Worm (Caenorhabditis elegans) whole organism, young adult: ENCODE measurements around the gene hrpa-2.

ENCODE experiments used
- C06A6.2 ChIP-seq: fragments of 200-800 bp; sonication (Bioruptor generic); conservative IDR thresholded peaks from 2 replicates; pipeline ENCODE4 v1.3.6; 2022; ENCODE audit warnings: missing genetic modification characterization, missing compliant biosample characterization
- D2030.7 ChIP-seq: fragments of 200-800 bp; sonication (Bioruptor generic); IDR thresholded peaks from 2 replicates; pipeline ENCODE4 v1.3.6; 2022; ENCODE audit warnings: missing genetic modification reagents, missing genetic modification characterization, missing compliant biosample characterization
- F22D6.2 ChIP-seq: sonication (generic microtip); optimal IDR thresholded peaks from 2 replicates; lab custom pipeline; 2016; ENCODE audit warnings: mild to moderate bottlenecking, missing genetic modification characterization, missing compliant biosample characterization
- F23B12.7 ChIP-seq: sonication (generic microtip); optimal IDR thresholded peaks from 2 replicates; lab custom pipeline; 2017; ENCODE audit warnings: missing genetic modification characterization, mild to moderate bottlenecking, missing compliant biosample characterization, antibody characterized with exemption, moderate library complexity; ENCODE audit not compliant: insufficient read depth
- F33H1.4 ChIP-seq: fragments of 200-800 bp; sonication (Bioruptor generic); IDR thresholded peaks from 2 replicates; pipeline ENCODE4 v1.3.6; 2022; ENCODE audit warnings: missing genetic modification reagents, missing genetic modification characterization, missing compliant biosample characterization
- F49E8.2 ChIP-seq: sonication (generic microtip); optimal IDR thresholded peaks from 3 replicates; lab custom pipeline; 2017; ENCODE audit warnings: missing genetic modification characterization, mild to moderate bottlenecking, missing compliant biosample characterization, antibody characterized with exemption, moderate library complexity; ENCODE audit not compliant: insufficient read depth
- F52B5.7 ChIP-seq: sonication (generic microtip); optimal IDR thresholded peaks from 2 replicates; lab custom pipeline; 2016; ENCODE audit warnings: mild to moderate bottlenecking, missing genetic modification characterization, missing compliant biosample characterization
- F55B11.4 ChIP-seq: sonication (generic microtip); optimal IDR thresholded peaks from 2 replicates; lab custom pipeline; 2016; ENCODE audit warnings: missing compliant biosample characterization, missing genetic modification characterization, borderline replicate concordance; ENCODE audit not compliant: insufficient read depth
- K11D2.4 ChIP-seq: fragments of 200-800 bp; sonication (Bioruptor generic); IDR thresholded peaks from 2 replicates; pipeline ENCODE4 v1.3.6; 2022; ENCODE audit warnings: missing genetic modification reagents, missing genetic modification characterization, missing compliant biosample characterization
- Y53F4B.3 ChIP-seq: fragments of 200-800 bp; sonication (Bioruptor generic); IDR thresholded peaks from 2 replicates; pipeline ENCODE4 v1.3.6; 2022; ENCODE audit warnings: missing genetic modification reagents, missing genetic modification characterization, missing compliant biosample characterization
- Y56A3A.18 ChIP-seq: fragments of 200-800 bp; sonication (Bioruptor generic); IDR thresholded peaks from 2 replicates; pipeline ENCODE4 v1.3.6; 2022; ENCODE audit warnings: missing genetic modification reagents, missing genetic modification characterization, missing compliant biosample characterization
- Y79H2A.3 ChIP-seq: fragments of 200-800 bp; sonication (Bioruptor generic); conservative IDR thresholded peaks from 2 replicates; pipeline ENCODE4 v1.3.6; 2022; ENCODE audit warnings: missing genetic modification reagents, missing genetic modification characterization, missing compliant biosample characterization
- ama-1 ChIP-seq, 3 experiments: fragments of 150-350 bp in 1 of 3; sonication (generic microtip) in 2 of 3; optimal IDR thresholded peaks; 2 replicates each; lab custom pipeline; 2014 to 2018; ENCODE audit warnings: missing biosample characterization in 2 of 3, missing genetic modification characterization in 2 of 3, missing genetic modification reagents in 2 of 3
- attf-3 ChIP-seq: fragments of 200-800 bp; sonication (Bioruptor generic); conservative IDR thresholded peaks from 2 replicates; pipeline ENCODE4 v1.3.6; 2022; ENCODE audit warnings: missing genetic modification reagents, missing genetic modification characterization, missing compliant biosample characterization
- cebp-1 ChIP-seq, 2 experiments: fragments of 200-800 bp in 1 of 2; sonication (Bioruptor generic) in 1 of 2; sonication (generic microtip) in 1 of 2; IDR thresholded peaks in 1 of 2; optimal IDR thresholded peaks in 1 of 2; 2 replicates each; pipeline versions ENCODE4 v1.3.6 to Lab custom; 2017 to 2022; ENCODE audit warnings: missing compliant biosample characterization in 2 of 2, missing genetic modification characterization in 2 of 2, mild to moderate bottlenecking in 1 of 2, missing genetic modification reagents in 1 of 2, moderate library complexity in 1 of 2
- cebp-2 ChIP-seq: fragments of 200-800 bp; sonication (Bioruptor generic); IDR thresholded peaks from 2 replicates; pipeline ENCODE4 v1.3.6; 2022; ENCODE audit warnings: missing genetic modification characterization, missing compliant biosample characterization
- ceh-100 ChIP-seq: fragments of 200-800 bp; sonication (Bioruptor generic); IDR thresholded peaks from 2 replicates; pipeline ENCODE4 v1.3.6; 2022; ENCODE audit warnings: missing genetic modification reagents, missing genetic modification characterization, missing compliant biosample characterization
- ceh-40 ChIP-seq: fragments of 200-800 bp; sonication (Bioruptor generic); IDR thresholded peaks from 2 replicates; pipeline ENCODE4 v1.3.6; 2022; ENCODE audit warnings: missing genetic modification characterization, missing compliant biosample characterization
- die-1 ChIP-seq: sonication (generic microtip); optimal IDR thresholded peaks from 2 replicates; lab custom pipeline; 2016; ENCODE audit warnings: missing genotype, mild to moderate bottlenecking, missing genetic modification characterization, missing compliant biosample characterization
- dpff-1 ChIP-seq: sonication (generic microtip); optimal IDR thresholded peaks from 2 replicates; lab custom pipeline; 2017; ENCODE audit warnings: mild to moderate bottlenecking, missing genetic modification characterization, missing compliant biosample characterization
- efl-1 ChIP-seq: fragments of 150-350 bp; optimal IDR thresholded peaks from 2 replicates; lab custom pipeline; 2014; ENCODE audit warnings: missing biosample characterization, missing genetic modification reagents, missing genetic modification characterization
- egl-44 ChIP-seq: fragments of 200-800 bp; sonication (Bioruptor generic); IDR thresholded peaks from 2 replicates; pipeline ENCODE4 v1.3.6; 2022; ENCODE audit warnings: missing genetic modification reagents, missing genetic modification characterization, missing compliant biosample characterization
- ets-4 ChIP-seq: fragments of 200-800 bp; sonication (Bioruptor generic); optimal IDR thresholded peaks from 2 replicates; lab custom pipeline; 2018; ENCODE audit warnings: mild to moderate bottlenecking, missing genetic modification characterization, missing compliant biosample characterization
- hlh-12 ChIP-seq: sonication (generic microtip); optimal IDR thresholded peaks from 2 replicates; lab custom pipeline; 2016; ENCODE audit warnings: missing genetic modification characterization, missing compliant biosample characterization
- hrde-1 ChIP-seq: sonication (generic microtip); optimal IDR thresholded peaks from 2 replicates; lab custom pipeline; 2016; ENCODE audit warnings: missing genetic modification characterization, mild to moderate bottlenecking, missing compliant biosample characterization, moderate library complexity, missing genotype, missing genetic modification reagents, borderline replicate concordance
- hsf-1 ChIP-seq: fragments of 200-800 bp; sonication (Bioruptor generic); IDR thresholded peaks from 2 replicates; pipeline ENCODE4 v1.3.6; 2022; ENCODE audit warnings: missing genetic modification reagents, missing genetic modification characterization, missing compliant biosample characterization
- lag-1 ChIP-seq: fragments of 200-800 bp; sonication (Bioruptor generic); IDR thresholded peaks from 2 replicates; pipeline ENCODE4 v1.3.6; 2022; ENCODE audit warnings: missing genetic modification reagents, missing genetic modification characterization, missing compliant biosample characterization
- let-607 ChIP-seq, 2 experiments: fragments of 200-800 bp in 1 of 2; sonication (Bioruptor generic) in 1 of 2; sonication (generic microtip) in 1 of 2; optimal IDR thresholded peaks; 2 replicates each; lab custom pipeline; 2016 to 2018; ENCODE audit warnings: mild to moderate bottlenecking in 2 of 2, missing compliant biosample characterization in 2 of 2, missing genetic modification characterization in 2 of 2, moderate library complexity in 2 of 2, missing genotype in 1 of 2
- lir-1 ChIP-seq: fragments of 200-800 bp; sonication (Bioruptor generic); conservative IDR thresholded peaks from 2 replicates; pipeline ENCODE4 v1.3.6; 2022; ENCODE audit warnings: missing genetic modification reagents, missing genetic modification characterization, missing compliant biosample characterization
- lsl-1 ChIP-seq: fragments of 200-800 bp; sonication (Bioruptor generic); optimal IDR thresholded peaks from 2 replicates; lab custom pipeline; 2018; ENCODE audit warnings: mild to moderate bottlenecking, missing genetic modification characterization, moderate library complexity, missing compliant biosample characterization
- madf-10 ChIP-seq: sonication (generic microtip); optimal IDR thresholded peaks from 2 replicates; lab custom pipeline; 2016; ENCODE audit warnings: mild to moderate bottlenecking, missing genetic modification characterization, missing compliant biosample characterization
- nfya-1 ChIP-seq: sonication (generic microtip); optimal IDR thresholded peaks from 2 replicates; lab custom pipeline; 2017; ENCODE audit warnings: antibody characterized with exemption, missing compliant biosample characterization, missing genetic modification characterization, borderline replicate concordance; ENCODE audit not compliant: insufficient read depth
- nfyb-1 ChIP-seq: fragments of 200-800 bp; sonication (Bioruptor generic); IDR thresholded peaks from 2 replicates; pipeline ENCODE4 v1.3.6; 2022; ENCODE audit warnings: missing genetic modification reagents, missing genetic modification characterization, missing compliant biosample characterization
- nhr-27 ChIP-seq: fragments of 200-800 bp; sonication (Bioruptor generic); optimal IDR thresholded peaks from 2 replicates; lab custom pipeline; 2018; ENCODE audit warnings: mild to moderate bottlenecking, missing genetic modification characterization, moderate library complexity, missing compliant biosample characterization
- nhr-90 ChIP-seq: sonication (generic microtip); optimal IDR thresholded peaks from 2 replicates; lab custom pipeline; 2016; ENCODE audit warnings: missing genotype, mild to moderate bottlenecking, missing genetic modification characterization, missing compliant biosample characterization
- rcor-1 ChIP-seq: fragments of 200-800 bp; sonication (Bioruptor generic); IDR thresholded peaks from 2 replicates; pipeline ENCODE4 v1.3.6; 2022; ENCODE audit warnings: missing genetic modification reagents, missing genetic modification characterization, missing compliant biosample characterization
- rpc-1 ChIP-seq, 2 experiments: fragments of 150-350 bp in 1 of 2; sonication (generic microtip) in 1 of 2; optimal IDR thresholded peaks; 2 replicates each; lab custom pipeline; 2014 to 2018; ENCODE audit warnings: missing biosample characterization in 1 of 2, missing genetic modification characterization in 1 of 2, missing genetic modification reagents in 1 of 2, missing genotype in 1 of 2
- snpc-1.1 ChIP-seq: sonication (generic microtip); optimal IDR thresholded peaks from 2 replicates; lab custom pipeline; 2017; ENCODE audit warnings: missing genetic modification characterization, mild to moderate bottlenecking, missing compliant biosample characterization, antibody characterized with exemption, moderate library complexity, missing genotype, missing genetic modification reagents; ENCODE audit not compliant: insufficient read depth
- snpc-1.3 ChIP-seq: sonication (generic microtip); optimal IDR thresholded peaks from 2 replicates; lab custom pipeline; 2017; ENCODE audit warnings: missing genetic modification characterization, mild to moderate bottlenecking, missing compliant biosample characterization, antibody characterized with exemption, moderate library complexity, missing genotype, missing genetic modification reagents; ENCODE audit not compliant: insufficient read depth
- snpc-3.4 ChIP-seq: sonication (generic microtip); optimal IDR thresholded peaks from 2 replicates; lab custom pipeline; 2017; ENCODE audit warnings: missing genetic modification characterization, mild to moderate bottlenecking, missing compliant biosample characterization, antibody characterized with exemption, moderate library complexity, missing genotype, missing genetic modification reagents
- snpc-4 ChIP-seq, 5 experiments: fragments of 150-350 bp in 1 of 5; sonication (generic microtip) in 4 of 5; optimal IDR thresholded peaks; 2 replicates each; lab custom pipeline; 2014 to 2018; ENCODE audit warnings: missing genetic modification characterization in 5 of 5, missing biosample characterization in 3 of 5, antibody characterized with exemption in 2 of 5, mild to moderate bottlenecking in 2 of 5, missing compliant biosample characterization in 2 of 5, missing genotype in 2 of 5, moderate library complexity in 2 of 5, missing genetic modification reagents in 1 of 5
- tbp1 ChIP-seq: fragments of 200-800 bp; sonication (Bioruptor generic); optimal IDR thresholded peaks from 2 replicates; lab custom pipeline; 2018; ENCODE audit warnings: mild to moderate bottlenecking, missing genetic modification characterization, missing compliant biosample characterization
- ztf-18 ChIP-seq: sonication (generic microtip); optimal IDR thresholded peaks from 2 replicates; lab custom pipeline; 2016; ENCODE audit warnings: missing genotype, mild to moderate bottlenecking, missing genetic modification characterization, missing compliant biosample characterization
- ztf-28 ChIP-seq: fragments of 200-800 bp; sonication (Bioruptor generic); IDR thresholded peaks from 2 replicates; pipeline ENCODE4 v1.3.6; 2022; ENCODE audit warnings: missing genetic modification reagents, missing genetic modification characterization, missing compliant biosample characterization
- ztf-6 ChIP-seq: fragments of 200-800 bp; sonication (Bioruptor generic); IDR thresholded peaks from 2 replicates; pipeline ENCODE4 v1.3.6; 2022; ENCODE audit warnings: missing genetic modification reagents, missing genetic modification characterization, missing compliant biosample characterization

Gene hrpa-2

ce11 chrX:5213565-5213964 lies 2.6 kb upstream of the hrpa-2 start (continued):
- TF ChIP-seq dpff-1 (no peak), ztf-28 (no peak), hsf-1 (no peak), F55B11.4 (tag; lab: Kevin White, UChicago) (no peak), nfya-1 (tag; lab: Kevin White, UChicago) (no peak), cebp-1 (GFP tag; IDR thresholded peaks at IDR 0.05; lab: Robert Waterston, UW) (no peak), cebp-1 (tag; optimal IDR thresholded peaks at IDR 0.05; lab: Kevin White, UChicago) (peak; percentile 2), snpc-1.1 (no peak), hlh-12 (tag; lab: Kevin White, UChicago) (no peak), nfyb-1 (GFP tag; lab: Robert Waterston, UW) (0 out of 2 replicates have a peak, but pooled peaks have one; percentile 44), ztf-18 (no peak), ama-1 (optimal IDR thresholded peaks at IDR 0.05; lab: Kevin White, UChicago) (no peak), ama-1 (GFP tag; optimal IDR thresholded peaks at IDR 0.05; lab: Kevin White, UChicago) (no peak), snpc-3.4 (tag; lab: Kevin White, UChicago) (no peak), nhr-90 (peak; percentile 15), Y53F4B.3 (GFP tag; lab: Robert Waterston, UW) (no peak), F49E8.2 (tag; lab: Kevin White, UChicago) (no peak), snpc-1.3 (tag; lab: Kevin White, UChicago) (no peak), snpc-4 (GFP tag; optimal IDR thresholded peaks at IDR 0.05; lab: Kevin White, UChicago) (no peak), snpc-4 (tag; optimal IDR thresholded peaks at IDR 0.05; lab: Kevin White, UChicago) (peak in 1 of 4 experiments; percentile 4), K11D2.4 (GFP tag; lab: Robert Waterston, UW) (no peak), die-1 (no peak), ets-4 (GFP tag; lab: Kevin White, UChicago) (peak; percentile 39), Y79H2A.3 (GFP tag; lab: Robert Waterston, UW) (no peak), let-607 (tag; optimal IDR thresholded peaks at IDR 0.05; lab: Kevin White, UChicago) (peak in 1 of 2 experiments; percentile 61), ceh-100 (GFP tag; lab: Robert Waterston, UW) (no peak), efl-1 (GFP tag; lab: Kevin White, UChicago) (no peak), lir-1 (GFP tag; lab: Robert Waterston, UW) (no peak), ceh-40 (no peak), attf-3 (GFP tag; lab: Robert Waterston, UW) (no peak), hrde-1 (tag; lab: Kevin White, UChicago) (no peak), rpc-1 (optimal IDR thresholded peaks at IDR 0.05; lab: Kevin White, UChicago) (no peak), rpc-1 (tag; optimal IDR thresholded peaks at IDR 0.05; lab: Kevin White, UChicago) (no peak), F52B5.7 (tag; lab: Kevin White, UChicago) (no peak), nhr-27 (tag; lab: Kevin White, UChicago) (no peak), F23B12.7 (tag; lab: Kevin White, UChicago) (no peak), lag-1 (no peak), D2030.7 (GFP tag; lab: Robert Waterston, UW) (no peak), lsl-1 (GFP tag; lab: Kevin White, UChicago) (no peak), F33H1.4 (GFP tag; lab: Robert Waterston, UW) (no peak), rcor-1 (no peak), C06A6.2 (GFP tag; lab: Robert Waterston, UW) (no peak; the same call in 1 of the 2 replicates), F22D6.2 (tag; lab: Kevin White, UChicago) (no peak), egl-44 (no peak), tbp1 (GFP tag; lab: Kevin White, UChicago) (peak; percentile 22), cebp-2 (GFP tag; lab: Robert Waterston, UW) (no peak), Y56A3A.18 (no peak), madf-10 (no peak), ztf-6 (GFP tag; lab: Robert Waterston, UW) (no peak)
